Worm (Caenorhabditis elegans): ENCODE measurements around the gene glt-3.

DNA sequence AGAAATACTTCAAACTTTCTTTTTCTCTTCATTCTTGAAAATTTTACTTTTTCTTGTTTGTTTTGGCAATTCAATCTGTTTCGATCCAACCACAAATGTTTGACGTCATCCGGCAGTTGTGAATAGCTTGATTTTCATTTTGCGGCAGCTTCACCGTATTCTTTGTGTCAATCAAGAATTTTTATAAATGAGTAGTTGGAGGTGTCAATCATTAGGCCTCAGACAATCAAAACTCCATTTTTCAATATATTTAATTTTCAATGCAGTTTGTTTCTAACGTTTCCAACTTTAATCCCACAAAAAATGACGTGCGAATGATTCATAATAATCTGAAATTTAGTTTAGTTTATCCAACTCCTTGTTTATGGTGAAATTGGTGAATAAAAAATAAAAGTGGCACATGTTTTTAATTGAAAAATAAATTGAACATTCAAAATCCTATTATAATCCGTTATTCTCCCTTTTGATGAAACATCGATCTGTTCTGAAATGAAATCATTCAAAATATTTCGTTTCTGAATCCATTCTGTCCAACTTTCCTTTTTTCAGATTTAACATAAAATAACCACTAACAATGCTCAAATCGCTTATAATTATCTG lies 27.5 kb downstream of the glt-3 start, which contains the start of gene ttr-53:
- no peak for TF ChIP-seq efl-1 (optimal IDR thresholded peaks at IDR 0.05)
- no peak for TF ChIP-seq efl-1 (GFP tag; optimal IDR thresholded peaks at IDR 0.05 in 1 of 2)
- no peak for TF ChIP-seq egl-27 (tag; optimal IDR thresholded peaks at IDR 0.05)
- TF ChIP-seq zip-4 (GFP tag; optimal IDR thresholded peaks at IDR 0.05): no peak
